Fruit fly (Drosophila melanogaster): ENCODE measurements around the gene Nrd1.

- TF ChIP-seq Myc (optimal IDR thresholded peaks at IDR 0.05) (no peak), psq (optimal IDR thresholded peaks at IDR 0.05) (no peak), h (optimal IDR thresholded peaks at IDR 0.05) (no peak), Sin3A (optimal IDR thresholded peaks at IDR 0.05) (no peak), ttk (optimal IDR thresholded peaks at IDR 0.05) (no peak)
These were observed 23.0 kb upstream of the Nrd1 start, which contains the start of gene sicily for dm6 chrX:11891682-11892179.
